Fruit fly (Drosophila melanogaster): ENCODE measurements around the gene CG45100.

DNA sequence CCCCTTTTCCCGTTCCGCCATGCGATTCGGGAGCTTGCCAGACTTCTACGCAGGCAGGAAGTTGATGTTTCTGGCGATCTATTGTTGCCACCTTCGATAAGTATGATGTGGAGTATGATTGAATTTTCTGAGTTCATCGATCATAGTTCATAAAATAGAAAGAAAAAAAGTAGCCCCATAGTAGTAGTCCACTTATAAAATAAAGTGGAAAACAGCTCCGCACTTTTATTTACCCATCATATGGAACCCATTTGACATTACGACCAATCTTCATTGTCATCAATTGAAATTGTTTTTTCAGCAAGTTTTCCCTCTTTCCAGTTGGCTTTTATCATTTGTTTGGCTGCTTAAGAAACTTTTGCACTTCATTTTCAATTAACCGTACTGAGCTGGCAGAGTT is 47.2 kb downstream of the CG45100 start, which contains the start of gene CG12147:
- TF ChIP-seq Crg-1 (GFP tag; optimal IDR thresholded peaks at IDR 0.05), result no peak
- TF ChIP-seq bab1 (GFP tag; optimal IDR thresholded peaks at IDR 0.05), result no peak
- TF ChIP-seq ovo (GFP tag; optimal IDR thresholded peaks at IDR 0.05), result no peak
- no peak for TF ChIP-seq tj (GFP tag; optimal IDR thresholded peaks at IDR 0.05)
- no peak for TF ChIP-seq kay (GFP tag; ENCODE audit: borderline replicate concordance)
- TF ChIP-seq CG11617 (GFP tag; optimal IDR thresholded peaks at IDR 0.05), result no peak
- no peak for TF ChIP-seq pad (GFP tag; optimal IDR thresholded peaks at IDR 0.05)
- no peak for TF ChIP-seq cnc (optimal IDR thresholded peaks at IDR 0.05)
- no peak for TF ChIP-seq Hr96 (GFP tag; optimal IDR thresholded peaks at IDR 0.05)
- TF ChIP-seq toe (GFP tag; optimal IDR thresholded peaks at IDR 0.05), result no peak
- no peak for TF ChIP-seq Clk (GFP tag; optimal IDR thresholded peaks at IDR 0.05)
- TF ChIP-seq CG14711 (tag; optimal IDR thresholded peaks at IDR 0.05), result no peak
